Worm (Caenorhabditis elegans) whole organism, L3 larva: ENCODE measurements around the gene egl-4.

Experiments used
- elt-1 ChIP-seq: fragments of 150-350 bp; optimal IDR thresholded peaks from 2 replicates; lab custom pipeline; 2014; ENCODE audit warnings: missing biosample characterization, missing genetic modification characterization
- elt-2 ChIP-seq: sonication (generic microtip); optimal IDR thresholded peaks from 2 replicates; lab custom pipeline; 2016; ENCODE audit warnings: missing genetic modification reagents, mild to moderate bottlenecking, missing genetic modification characterization, missing compliant biosample characterization
- jun-1 ChIP-seq: fragments of 150-350 bp; optimal IDR thresholded peaks from 2 replicates; lab custom pipeline; 2014; ENCODE audit warnings: missing biosample characterization, missing genetic modification reagents, missing genetic modification characterization
- mml-1 ChIP-seq: fragments of 150-350 bp; sonication (generic microtip); optimal IDR thresholded peaks from 3 replicates; lab custom pipeline; 2014; ENCODE audit warnings: missing biosample characterization, missing genetic modification characterization
- ztf-11 ChIP-seq: fragments of 150-350 bp; optimal IDR thresholded peaks from 2 replicates; lab custom pipeline; 2014; ENCODE audit warnings: missing biosample characterization, missing genetic modification characterization

DNA sequence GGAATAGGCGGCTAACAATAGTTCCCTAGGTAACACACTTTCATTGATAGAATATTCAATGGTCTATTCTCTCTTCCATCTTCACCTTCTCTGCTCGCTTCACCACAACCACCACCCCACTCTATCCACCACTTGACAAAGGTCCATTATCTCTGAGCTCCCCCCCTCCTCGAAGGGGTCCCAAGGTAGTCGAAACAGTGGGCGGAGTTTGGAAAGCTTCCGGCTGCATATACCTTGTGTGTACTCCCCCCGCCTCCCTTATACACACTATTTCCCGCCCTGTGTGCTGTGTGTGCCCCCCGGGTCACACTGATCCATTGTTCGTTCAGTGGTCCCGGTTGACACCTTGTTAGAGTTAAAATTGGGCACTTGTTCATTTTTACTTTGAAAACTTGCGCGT is 60.6 kb downstream of the egl-4 start:
- TF ChIP-seq elt-1 (tag; lab: Kevin White, UChicago) (no peak), ztf-11 (tag; lab: Kevin White, UChicago) (no peak), elt-2 (tag; lab: Kevin White, UChicago) (no peak), jun-1 (no peak), mml-1 (no peak)
